Worm (Caenorhabditis elegans) whole organism, young adult: Measurements from ENCODE around the gene crb-3.

Experiments used
- B0019.2 ChIP-seq: fragments of 200-800 bp; sonication (Bioruptor generic); conservative IDR thresholded peaks from 2 replicates; pipeline ENCODE4 v1.3.6; 2022; ENCODE audit warnings: missing genetic modification reagents, missing genetic modification characterization, missing compliant biosample characterization
- B0261.1 ChIP-seq: sonication (generic microtip); optimal IDR thresholded peaks from 2 replicates; lab custom pipeline; 2016; ENCODE audit warnings: mild to moderate bottlenecking, missing genetic modification characterization, moderate library complexity, missing compliant biosample characterization
- B0336.3 ChIP-seq: fragments of 200-800 bp; sonication (Bioruptor generic); IDR thresholded peaks from 2 replicates; pipeline ENCODE4 v1.3.6; 2022; ENCODE audit warnings: missing genetic modification characterization, missing compliant biosample characterization
- C06A6.2 ChIP-seq: fragments of 200-800 bp; sonication (Bioruptor generic); conservative IDR thresholded peaks from 2 replicates; pipeline ENCODE4 v1.3.6; 2022; ENCODE audit warnings: missing genetic modification characterization, missing compliant biosample characterization
- F37B4.10 ChIP-seq: fragments of 200-800 bp; sonication (Bioruptor generic); IDR thresholded peaks from 2 replicates; pipeline ENCODE4 v1.3.6; 2022; ENCODE audit warnings: missing genetic modification characterization, missing compliant biosample characterization
- F39B2.1 ChIP-seq: fragments of 200-800 bp; sonication (Bioruptor generic); IDR thresholded peaks from 2 replicates; pipeline ENCODE4 v1.3.6; 2022; ENCODE audit warnings: missing genetic modification reagents, missing genetic modification characterization, missing compliant biosample characterization
- F49E8.2 ChIP-seq: sonication (generic microtip); optimal IDR thresholded peaks from 3 replicates; lab custom pipeline; 2017; ENCODE audit warnings: missing genetic modification characterization, mild to moderate bottlenecking, missing compliant biosample characterization, antibody characterized with exemption, moderate library complexity; ENCODE audit not compliant: insufficient read depth
- F57A8.1 ChIP-seq: fragments of 200-800 bp; sonication (Bioruptor generic); optimal IDR thresholded peaks from 2 replicates; lab custom pipeline; 2018; ENCODE audit warnings: mild to moderate bottlenecking, missing genetic modification characterization, moderate library complexity, missing compliant biosample characterization
- F57C9.4 ChIP-seq: sonication (generic microtip); optimal IDR thresholded peaks from 2 replicates; lab custom pipeline; 2017; ENCODE audit warnings: mild to moderate bottlenecking, missing genetic modification characterization, missing compliant biosample characterization
- Y53G8AR.9 ChIP-seq: fragments of 200-800 bp; sonication (Bioruptor generic); conservative IDR thresholded peaks from 2 replicates; pipeline ENCODE4 v1.3.6; 2022; ENCODE audit warnings: missing genetic modification reagents, missing genetic modification characterization, missing compliant biosample characterization
- Y56A3A.18 ChIP-seq: fragments of 200-800 bp; sonication (Bioruptor generic); IDR thresholded peaks from 2 replicates; pipeline ENCODE4 v1.3.6; 2022; ENCODE audit warnings: missing genetic modification reagents, missing genetic modification characterization, missing compliant biosample characterization
- Y67H2A.10 ChIP-seq: fragments of 200-800 bp; sonication (Bioruptor generic); conservative IDR thresholded peaks from 2 replicates; pipeline ENCODE4 v1.3.6; 2022; ENCODE audit warnings: missing genetic modification reagents, missing genetic modification characterization, missing compliant biosample characterization
- Y95B8A.8 ChIP-seq: fragments of 200-800 bp; sonication (Bioruptor generic); IDR thresholded peaks from 2 replicates; pipeline ENCODE4 v1.3.6; 2022; ENCODE audit warnings: missing genetic modification reagents, missing genetic modification characterization, missing compliant biosample characterization
- ZK185.1 ChIP-seq: sonication (generic microtip); optimal IDR thresholded peaks from 2 replicates; lab custom pipeline; 2016; ENCODE audit warnings: mild to moderate bottlenecking, missing genetic modification characterization, missing compliant biosample characterization; ENCODE audit not compliant: poor library complexity, severe bottlenecking
- attf-3 ChIP-seq: fragments of 200-800 bp; sonication (Bioruptor generic); conservative IDR thresholded peaks from 2 replicates; pipeline ENCODE4 v1.3.6; 2022; ENCODE audit warnings: missing genetic modification reagents, missing genetic modification characterization, missing compliant biosample characterization
- cebp-1 ChIP-seq, 2 experiments: fragments of 200-800 bp in 1 of 2; sonication (Bioruptor generic) in 1 of 2; sonication (generic microtip) in 1 of 2; IDR thresholded peaks in 1 of 2; optimal IDR thresholded peaks in 1 of 2; 2 replicates each; pipeline versions ENCODE4 v1.3.6 to Lab custom; 2017 to 2022; ENCODE audit warnings: missing compliant biosample characterization in 2 of 2, missing genetic modification characterization in 2 of 2, mild to moderate bottlenecking in 1 of 2, missing genetic modification reagents in 1 of 2, moderate library complexity in 1 of 2
- ceh-100 ChIP-seq: fragments of 200-800 bp; sonication (Bioruptor generic); IDR thresholded peaks from 2 replicates; pipeline ENCODE4 v1.3.6; 2022; ENCODE audit warnings: missing genetic modification reagents, missing genetic modification characterization, missing compliant biosample characterization
- ceh-40 ChIP-seq: fragments of 200-800 bp; sonication (Bioruptor generic); IDR thresholded peaks from 2 replicates; pipeline ENCODE4 v1.3.6; 2022; ENCODE audit warnings: missing genetic modification characterization, missing compliant biosample characterization
- dox-1 ChIP-seq: fragments of 200-800 bp; sonication (Bioruptor generic); IDR thresholded peaks from 2 replicates; pipeline ENCODE4 v1.3.6; 2022; ENCODE audit warnings: missing genetic modification reagents, missing genetic modification characterization, missing compliant biosample characterization
- egl-18 ChIP-seq: fragments of 200-800 bp; sonication (Bioruptor generic); IDR thresholded peaks from 2 replicates; pipeline ENCODE4 v1.3.6; 2022; ENCODE audit warnings: missing genetic modification reagents, missing genetic modification characterization, missing compliant biosample characterization
- egl-44 ChIP-seq: fragments of 200-800 bp; sonication (Bioruptor generic); IDR thresholded peaks from 2 replicates; pipeline ENCODE4 v1.3.6; 2022; ENCODE audit warnings: missing genetic modification reagents, missing genetic modification characterization, missing compliant biosample characterization
- ets-4 ChIP-seq: fragments of 200-800 bp; sonication (Bioruptor generic); optimal IDR thresholded peaks from 2 replicates; lab custom pipeline; 2018; ENCODE audit warnings: mild to moderate bottlenecking, missing genetic modification characterization, missing compliant biosample characterization
- gei-17 ChIP-seq: fragments of 200-800 bp; sonication (Bioruptor generic); optimal IDR thresholded peaks from 2 replicates; lab custom pipeline; 2018; ENCODE audit warnings: mild to moderate bottlenecking, missing genetic modification characterization, missing compliant biosample characterization
- hmg-20 ChIP-seq: fragments of 200-800 bp; sonication (Bioruptor generic); IDR thresholded peaks from 2 replicates; pipeline ENCODE4 v1.3.6; 2022; ENCODE audit warnings: missing genetic modification reagents, missing genetic modification characterization, missing compliant biosample characterization
- hrde-1 ChIP-seq: sonication (generic microtip); optimal IDR thresholded peaks from 2 replicates; lab custom pipeline; 2016; ENCODE audit warnings: missing genetic modification characterization, mild to moderate bottlenecking, missing compliant biosample characterization, moderate library complexity, missing genotype, missing genetic modification reagents, borderline replicate concordance
- madf-10 ChIP-seq: sonication (generic microtip); optimal IDR thresholded peaks from 2 replicates; lab custom pipeline; 2016; ENCODE audit warnings: mild to moderate bottlenecking, missing genetic modification characterization, missing compliant biosample characterization
- mcd-1 ChIP-seq: fragments of 200-800 bp; sonication (Bioruptor generic); IDR thresholded peaks from 2 replicates; pipeline ENCODE4 v1.3.6; 2022; ENCODE audit warnings: missing genetic modification reagents, missing genetic modification characterization, missing compliant biosample characterization
- nfyb-1 ChIP-seq: fragments of 200-800 bp; sonication (Bioruptor generic); IDR thresholded peaks from 2 replicates; pipeline ENCODE4 v1.3.6; 2022; ENCODE audit warnings: missing genetic modification reagents, missing genetic modification characterization, missing compliant biosample characterization
- nhr-27 ChIP-seq: fragments of 200-800 bp; sonication (Bioruptor generic); optimal IDR thresholded peaks from 2 replicates; lab custom pipeline; 2018; ENCODE audit warnings: mild to moderate bottlenecking, missing genetic modification characterization, moderate library complexity, missing compliant biosample characterization
- nhr-90 ChIP-seq: sonication (generic microtip); optimal IDR thresholded peaks from 2 replicates; lab custom pipeline; 2016; ENCODE audit warnings: missing genotype, mild to moderate bottlenecking, missing genetic modification characterization, missing compliant biosample characterization
- rcor-1 ChIP-seq: fragments of 200-800 bp; sonication (Bioruptor generic); IDR thresholded peaks from 2 replicates; pipeline ENCODE4 v1.3.6; 2022; ENCODE audit warnings: missing genetic modification reagents, missing genetic modification characterization, missing compliant biosample characterization
- rec-8 ChIP-seq, 2 experiments: sonication (generic microtip); optimal IDR thresholded peaks; 2 replicates each; lab custom pipeline; 2016; ENCODE audit warnings: mild to moderate bottlenecking in 2 of 2, missing genetic modification characterization in 2 of 2, missing genetic modification reagents in 2 of 2, missing genotype in 2 of 2, missing biosample characterization in 1 of 2, missing compliant biosample characterization in 1 of 2, moderate library complexity in 1 of 2
- sea-2 ChIP-seq: fragments of 200-800 bp; sonication (Bioruptor generic); IDR thresholded peaks from 2 replicates; pipeline ENCODE4 v1.3.6; 2022; ENCODE audit warnings: missing genetic modification characterization, missing compliant biosample characterization
- snpc-1.3 ChIP-seq: sonication (generic microtip); optimal IDR thresholded peaks from 2 replicates; lab custom pipeline; 2017; ENCODE audit warnings: missing genetic modification characterization, mild to moderate bottlenecking, missing compliant biosample characterization, antibody characterized with exemption, moderate library complexity, missing genotype, missing genetic modification reagents; ENCODE audit not compliant: insufficient read depth
- snpc-3.4 ChIP-seq: sonication (generic microtip); optimal IDR thresholded peaks from 2 replicates; lab custom pipeline; 2017; ENCODE audit warnings: missing genetic modification characterization, mild to moderate bottlenecking, missing compliant biosample characterization, antibody characterized with exemption, moderate library complexity, missing genotype, missing genetic modification reagents
- tlf-1 ChIP-seq: fragments of 200-800 bp; sonication (Bioruptor generic); optimal IDR thresholded peaks from 2 replicates; lab custom pipeline; 2018; ENCODE audit warnings: mild to moderate bottlenecking, missing genetic modification characterization, missing compliant biosample characterization
- unc-62 ChIP-seq: fragments of 150-350 bp; optimal IDR thresholded peaks from 2 replicates; lab custom pipeline; 2014; ENCODE audit warnings: missing biosample characterization, missing genetic modification reagents, missing genetic modification characterization
- xnd-1 ChIP-seq: sonication (generic microtip); optimal IDR thresholded peaks from 2 replicates; lab custom pipeline; 2016; ENCODE audit warnings: missing genotype, missing genetic modification reagents, missing genetic modification characterization, missing compliant biosample characterization
- ztf-22 ChIP-seq: fragments of 200-800 bp; sonication (Bioruptor generic); optimal IDR thresholded peaks from 2 replicates; lab custom pipeline; 2018; ENCODE audit warnings: mild to moderate bottlenecking, missing genetic modification characterization, moderate library complexity, missing compliant biosample characterization
- ztf-3 ChIP-seq: fragments of 200-800 bp; sonication (Bioruptor generic); optimal IDR thresholded peaks from 2 replicates; lab custom pipeline; 2018; ENCODE audit warnings: mild to moderate bottlenecking, missing genetic modification characterization, missing compliant biosample characterization

crb-3 gene

DNA sequence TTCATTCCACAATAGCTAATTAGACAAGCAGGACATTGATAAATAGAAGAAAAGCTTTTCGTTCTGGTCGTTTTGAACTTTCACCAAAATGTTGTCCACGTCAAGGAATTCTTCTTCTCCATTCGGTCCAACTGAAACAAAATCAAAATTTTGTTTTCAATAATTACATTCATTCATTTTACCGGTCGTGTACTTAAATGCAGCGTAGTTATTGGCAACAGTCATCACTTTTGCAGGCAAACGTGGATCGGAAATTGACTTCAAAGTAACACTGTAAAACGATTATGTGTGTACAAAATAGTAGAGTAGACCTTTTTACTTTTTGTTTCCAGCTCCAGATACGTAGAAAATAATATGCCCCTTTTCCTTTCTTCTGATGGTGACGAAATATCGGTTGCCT is 52.4 kb downstream of the crb-3 start:
- no peak for TF ChIP-seq egl-18 (GFP tag; lab: Robert Waterston, UW)
- no peak for TF ChIP-seq ztf-3 (GFP tag; lab: Kevin White, UChicago)
- no peak for TF ChIP-seq ets-4 (GFP tag; lab: Kevin White, UChicago)
- no peak for TF ChIP-seq unc-62 (GFP tag; lab: Kevin White, UChicago)
- TF ChIP-seq ceh-100, result no peak
- TF ChIP-seq B0336.3 (GFP tag; lab: Robert Waterston, UW), result no peak
- TF ChIP-seq attf-3 (GFP tag; lab: Robert Waterston, UW), result no peak
- TF ChIP-seq, all 124 proteins: peak for 0

DNA sequence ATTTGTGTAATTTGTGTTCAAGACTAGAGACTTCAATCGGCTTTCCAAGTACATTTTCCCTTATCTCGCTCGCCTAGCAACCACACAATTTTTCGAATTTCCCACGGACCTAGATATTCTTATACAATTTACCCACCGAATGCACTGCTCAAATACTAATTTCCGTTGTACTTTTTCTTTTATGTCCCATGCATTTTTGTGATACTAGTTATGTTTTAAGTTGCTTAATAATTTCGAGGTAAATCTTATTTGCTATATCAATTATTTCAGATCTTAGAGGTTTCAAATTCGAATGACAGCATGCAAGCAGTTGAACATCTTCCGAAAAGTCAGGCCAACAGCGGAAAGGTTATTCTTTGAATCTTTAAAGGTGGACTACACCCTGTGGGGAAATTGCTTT is 56.0 kb downstream of the crb-3 start, which contains the start of gene F18G5.1:
Gene F18G5.1, plus strand, starts transcription at position 301 of the 400 bp plus-strand sequence.
- TF ChIP-seq rec-8 (tag; optimal IDR thresholded peaks at IDR 0.05; lab: Kevin White, UChicago) (no peak), egl-44 (GFP tag; lab: Robert Waterston, UW) (no peak), attf-3 (GFP tag; lab: Robert Waterston, UW) (no peak), gei-17 (GFP tag; lab: Kevin White, UChicago) (no peak), snpc-1.3 (tag; lab: Kevin White, UChicago) (no peak), F49E8.2 (tag; lab: Kevin White, UChicago) (no peak), hrde-1 (tag; lab: Kevin White, UChicago) (no peak), ceh-40 (GFP tag; lab: Robert Waterston, UW) (no peak), F39B2.1 (no peak), Y95B8A.8 (GFP tag; lab: Robert Waterston, UW) (no peak), C06A6.2 (no peak), sea-2 (GFP tag; lab: Robert Waterston, UW) (no peak), hmg-20 (GFP tag; lab: Robert Waterston, UW) (no peak), mcd-1 (GFP tag; lab: Robert Waterston, UW) (no peak), ztf-3 (GFP tag; lab: Kevin White, UChicago) (no peak), B0336.3 (GFP tag; lab: Robert Waterston, UW) (no peak), ZK185.1 (tag; lab: Kevin White, UChicago) (no peak), B0019.2 (GFP tag; lab: Robert Waterston, UW) (no peak), F57C9.4 (tag; lab: Kevin White, UChicago) (no peak)

- TF ChIP-seq nhr-90 (tag; lab: Kevin White, UChicago), result no peak
- peak; percentile 0 for TF ChIP-seq madf-10 (tag; lab: Kevin White, UChicago)
- peak; percentile 70; the same call in 1 of the 2 replicates for TF ChIP-seq Y53G8AR.9 (GFP tag; lab: Robert Waterston, UW)
- TF ChIP-seq nhr-27 (tag; lab: Kevin White, UChicago), result no peak
- no peak for TF ChIP-seq rcor-1 (GFP tag; lab: Robert Waterston, UW)
- TF ChIP-seq F39B2.1, result no peak
- no peak for TF ChIP-seq F37B4.10 (GFP tag; lab: Robert Waterston, UW)
- no peak for TF ChIP-seq xnd-1 (tag; lab: Kevin White, UChicago)
- TF ChIP-seq F57A8.1, result no peak
- TF ChIP-seq snpc-3.4 (tag; lab: Kevin White, UChicago), result no peak
- TF ChIP-seq dox-1 (GFP tag; lab: Robert Waterston, UW), result no peak
- TF ChIP-seq cebp-1 (GFP tag; IDR thresholded peaks at IDR 0.05; lab: Robert Waterston, UW), result no peak
- no peak for TF ChIP-seq cebp-1 (tag; optimal IDR thresholded peaks at IDR 0.05; lab: Kevin White, UChicago)
- peak; percentile 17 for TF ChIP-seq tlf-1 (GFP tag; lab: Kevin White, UChicago)
- no peak for TF ChIP-seq ztf-22 (GFP tag; lab: Kevin White, UChicago)
- no peak for TF ChIP-seq B0261.1 (tag; lab: Kevin White, UChicago)
- TF ChIP-seq B0336.3 (GFP tag; lab: Robert Waterston, UW), result peak; percentile 54; the same call in 1 of the 2 replicates
- TF ChIP-seq Y67H2A.10, result no peak
- TF ChIP-seq egl-18 (GFP tag; lab: Robert Waterston, UW), result no peak
- no peak for TF ChIP-seq F57C9.4 (tag; lab: Kevin White, UChicago)
- 0 out of 2 replicates have a peak, but pooled peaks have one; percentile 41 for TF ChIP-seq nfyb-1 (GFP tag; lab: Robert Waterston, UW)
- peak; percentile 63; the same call in 1 of the 2 replicates for TF ChIP-seq Y56A3A.18 (GFP tag; lab: Robert Waterston, UW)
- no peak for TF ChIP-seq ZK185.1 (tag; lab: Kevin White, UChicago)
Measured at ce11 chrX:9261626-9262189, 58.1 kb downstream of the crb-3 start.
